Worm (Caenorhabditis elegans) whole organism, midembryonic: ENCODE measurements around the gene srlf-20.

ENCODE experiments used
- T22C8.4 ChIP-seq: fragments of 200-800 bp; sonication (Bioruptor generic); IDR thresholded peaks from 2 replicates; pipeline ENCODE4 v1.3.6; 2022; ENCODE audit warnings: missing genetic modification characterization, missing compliant biosample characterization
- cog-1 ChIP-seq: sonication (generic microtip); optimal IDR thresholded peaks from 2 replicates; lab custom pipeline; 2016; ENCODE audit warnings: missing genetic modification characterization, missing compliant biosample characterization
- flt-1 ChIP-seq: fragments of 200-800 bp; sonication (Bioruptor generic); IDR thresholded peaks from 2 replicates; pipeline ENCODE4 v1.3.6; 2022; ENCODE audit warnings: missing genetic modification characterization, missing compliant biosample characterization
- klf-2 ChIP-seq: fragments of 200-800 bp; sonication (Bioruptor generic); conservative IDR thresholded peaks from 2 replicates; pipeline ENCODE4 v1.3.6; 2022; ENCODE audit warnings: missing genetic modification reagents, missing genetic modification characterization, missing compliant biosample characterization
- med-1 ChIP-seq: sonication (generic microtip); optimal IDR thresholded peaks from 2 replicates; lab custom pipeline; 2017; ENCODE audit warnings: missing genetic modification characterization, mild to moderate bottlenecking, missing compliant biosample characterization, antibody characterized with exemption, missing genetic modification reagents; ENCODE audit not compliant: insufficient read depth
- ref-1 ChIP-seq: fragments of 200-800 bp; sonication (Bioruptor generic); conservative IDR thresholded peaks from 2 replicates; pipeline ENCODE4 v1.3.6; 2022; ENCODE audit warnings: missing genetic modification reagents, missing genetic modification characterization, missing compliant biosample characterization
- tab-1 ChIP-seq: fragments of 200-800 bp; sonication (Bioruptor generic); IDR thresholded peaks from 2 replicates; pipeline ENCODE4 v1.3.6; 2022; ENCODE audit warnings: missing genetic modification characterization, missing compliant biosample characterization
- ztf-23 ChIP-seq: fragments of 200-800 bp; sonication (Bioruptor generic); IDR thresholded peaks from 2 replicates; pipeline ENCODE4 v1.3.6; 2022; ENCODE audit warnings: missing genetic modification reagents, missing genetic modification characterization, missing compliant biosample characterization
- ztf-29 ChIP-seq: fragments of 200-800 bp; sonication (Bioruptor generic); IDR thresholded peaks from 2 replicates; pipeline ENCODE4 v1.3.6; 2022; ENCODE audit warnings: missing genetic modification reagents, missing genetic modification characterization, missing compliant biosample characterization

- TF ChIP-seq ztf-29 (GFP tag; lab: Robert Waterston, UW) (no peak), ztf-23 (GFP tag; lab: Robert Waterston, UW) (no peak), flt-1 (GFP tag; lab: Robert Waterston, UW) (no peak), tab-1 (GFP tag; lab: Robert Waterston, UW) (no peak), T22C8.4 (no peak), ref-1 (GFP tag; lab: Robert Waterston, UW) (no peak), cog-1 (tag; lab: Kevin White, UChicago) (no peak), med-1 (GFP tag; lab: Kevin White, UChicago) (no peak), klf-2 (no peak)
Observed at ce11 chrV:871029-871428, 22.7 kb upstream of the srlf-20 start, which contains the start of gene T02B11.4.
